Worm (Caenorhabditis elegans): Measurements from ENCODE around the gene pgp-6.

DNA sequence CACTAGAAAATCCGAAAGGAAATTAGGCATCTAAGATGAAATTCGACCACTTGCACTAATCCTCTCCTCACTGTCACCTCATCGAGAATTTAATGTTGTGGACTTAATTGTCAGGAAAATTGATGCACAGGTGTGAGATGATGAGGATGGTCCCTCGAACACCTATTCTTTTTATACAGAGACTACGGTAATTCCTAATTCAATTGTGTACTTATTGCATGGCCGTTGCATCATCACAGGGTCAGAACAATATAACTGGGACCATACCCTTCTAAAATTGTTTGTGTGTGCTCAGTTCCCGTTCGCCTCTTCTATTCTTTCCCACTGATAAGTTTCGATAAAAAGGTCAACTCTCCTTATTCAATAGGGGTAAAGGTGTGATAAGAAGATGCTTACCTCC is 33.1 kb downstream of the pgp-6 start:
- TF ChIP-seq sptf-1 (tag; optimal IDR thresholded peaks at IDR 0.05), result no peak
- no peak for TF ChIP-seq ets-5 (GFP tag; IDR thresholded peaks at IDR 0.05)
- TF ChIP-seq xbp-1 (tag; optimal IDR thresholded peaks at IDR 0.05), result no peak
- no peak for TF ChIP-seq skn-1 (tag; optimal IDR thresholded peaks at IDR 0.05)
- TF ChIP-seq aha-1 (tag; optimal IDR thresholded peaks at IDR 0.05), result no peak
- peak; percentile 27 for TF ChIP-seq elt-2 (tag; optimal IDR thresholded peaks at IDR 0.05)
- no peak for TF ChIP-seq nhr-237 (tag; optimal IDR thresholded peaks at IDR 0.05)
- no peak for TF ChIP-seq nhr-12 (tag; optimal IDR thresholded peaks at IDR 0.05)
- no peak for TF ChIP-seq snpc-4 (tag; optimal IDR thresholded peaks at IDR 0.05)
- TF ChIP-seq tbx-2 (tag; optimal IDR thresholded peaks at IDR 0.05), result no peak
- TF ChIP-seq lin-39 (tag; optimal IDR thresholded peaks at IDR 0.05), result no peak
- no peak for TF ChIP-seq elt-3 (tag; optimal IDR thresholded peaks at IDR 0.05)
- no peak for TF ChIP-seq fkh-10 (GFP tag; optimal IDR thresholded peaks at IDR 0.05)

Data from whole organism, L1 larva.